Fruit fly (Drosophila melanogaster) whole organism, wandering third instar larva: ENCODE measurements around the gene Pgk.

Source experiments
- Abd-B ChIP-seq: fragments of >200 bp; optimal IDR thresholded peaks from 2 replicates; lab custom pipeline; 2017; ENCODE audit warnings: missing biosample characterization, missing genetic modification characterization
- CG32264 ChIP-seq: fragments of 200-800 bp; sonication (Bioruptor generic); optimal IDR thresholded peaks from 2 replicates; lab custom pipeline; 2016; ENCODE audit warnings: missing biosample characterization, missing genetic modification characterization
- CG9705 ChIP-seq: fragments of 200-800 bp; sonication (Bioruptor generic); optimal IDR thresholded peaks from 2 replicates; lab custom pipeline; 2018; ENCODE audit warnings: missing biosample characterization, mild to moderate bottlenecking, missing genetic modification characterization
- CrebA ChIP-seq: fragments of 200-800 bp; sonication (Bioruptor generic); optimal IDR thresholded peaks from 2 replicates; lab custom pipeline; 2016; ENCODE audit warnings: missing biosample characterization, mild to moderate bottlenecking, missing genetic modification characterization, borderline replicate concordance
- Dfd ChIP-seq: fragments of >200 bp; optimal IDR thresholded peaks from 2 replicates; lab custom pipeline; 2017; ENCODE audit warnings: missing biosample characterization, missing genetic modification characterization
- Dif ChIP-seq: fragments of 200-275, 200-300 bp; sonication (Bioruptor generic); optimal IDR thresholded peaks from 2 replicates; lab custom pipeline; 2018; ENCODE audit warnings: missing biosample characterization, missing genetic modification characterization; ENCODE audit not compliant: partially characterized antibody
- GATAd ChIP-seq: sonication (Bioruptor generic); optimal IDR thresholded peaks from 2 replicates; lab custom pipeline; 2016; ENCODE audit warnings: missing biosample characterization, missing genetic modification characterization
- HLH106 ChIP-seq: fragments of 200-800 bp; optimal IDR thresholded peaks from 3 replicates; lab custom pipeline; 2019; ENCODE audit warnings: missing biosample characterization, mild to moderate bottlenecking, missing genetic modification characterization, moderate library complexity
- Hnf4 ChIP-seq: fragments of 200-800 bp; sonication (Bioruptor generic); optimal IDR thresholded peaks from 2 replicates; lab custom pipeline; 2016; ENCODE audit warnings: missing biosample characterization, mild to moderate bottlenecking, missing genetic modification characterization
- Hr78 ChIP-seq: fragments of >200 bp; optimal IDR thresholded peaks from 2 replicates; lab custom pipeline; 2017; ENCODE audit warnings: missing biosample characterization, missing genetic modification characterization
- Hr83 ChIP-seq: fragments of 200-300 bp; sonication (Bioruptor generic); optimal IDR thresholded peaks from 2 replicates; lab custom pipeline; 2016; ENCODE audit warnings: missing biosample characterization, mild to moderate bottlenecking, missing genetic modification characterization, moderate library complexity; ENCODE audit not compliant: poor library complexity, severe bottlenecking
- Jra ChIP-seq: sonication (Bioruptor generic); optimal IDR thresholded peaks from 2 replicates; lab custom pipeline; 2016; ENCODE audit warnings: missing biosample characterization, missing genetic modification characterization
- Mio ChIP-seq: sonication (Bioruptor generic); optimal IDR thresholded peaks from 2 replicates; lab custom pipeline; 2016; ENCODE audit warnings: missing biosample characterization, missing genetic modification characterization
- Myc ChIP-seq: fragments of >200 bp; optimal IDR thresholded peaks from 2 replicates; lab custom pipeline; 2017
- N ChIP-seq: fragments of >200 bp; optimal IDR thresholded peaks from 2 replicates; lab custom pipeline; 2018; ENCODE audit warnings: missing biosample characterization, missing external identifiers, missing genetic modification characterization
- OdsH ChIP-seq: fragments of 200-800 bp; sonication (Bioruptor generic); optimal IDR thresholded peaks from 2 replicates; lab custom pipeline; 2016; ENCODE audit warnings: missing biosample characterization, mild to moderate bottlenecking, missing genetic modification characterization
- Rel ChIP-seq, 2 experiments: fragments of 200-800 bp; sonication (Bioruptor generic) in 1 of 2; optimal IDR thresholded peaks; 2 replicates in 1 of 2; 3 replicates in 1 of 2; lab custom pipeline; 2016 to 2019; ENCODE audit warnings: mild to moderate bottlenecking in 2 of 2, missing biosample characterization in 2 of 2, missing genetic modification characterization in 2 of 2, moderate library complexity in 1 of 2
- Sp1 ChIP-seq: fragments of 200-800 bp; sonication (Bioruptor generic); optimal IDR thresholded peaks from 3 replicates; lab custom pipeline; 2019; ENCODE audit warnings: missing biosample characterization, mild to moderate bottlenecking, missing genetic modification characterization, moderate library complexity
- Vsx2 ChIP-seq: fragments of 200-300, 225-300 bp; sonication (Bioruptor generic); optimal IDR thresholded peaks from 2 replicates; lab custom pipeline; 2018; ENCODE audit warnings: missing biosample characterization, missing genetic modification characterization; ENCODE audit not compliant: partially characterized antibody
- br ChIP-seq: fragments of 200-800 bp; sonication (Bioruptor generic); optimal IDR thresholded peaks from 2 replicates; lab custom pipeline; 2016; ENCODE audit warnings: missing biosample characterization, missing genetic modification characterization
- brk ChIP-seq: fragments of 200-800 bp; sonication (Bioruptor generic); optimal IDR thresholded peaks from 2 replicates; lab custom pipeline; 2016; ENCODE audit warnings: missing biosample characterization, mild to moderate bottlenecking, missing genetic modification characterization
- dl ChIP-seq, 2 experiments: fragments of 175-275, 200-275 bp in 1 of 2; fragments of 200-275 bp in 1 of 2; sonication (Bioruptor generic); optimal IDR thresholded peaks; lab custom pipeline; 2018; ENCODE audit warnings: mild to moderate bottlenecking in 2 of 2, missing biosample characterization in 2 of 2, missing genetic modification characterization in 2 of 2, moderate library complexity in 2 of 2; ENCODE audit not compliant: partially characterized antibody in 2 of 2, insufficient read depth in 1 of 2
- dmrt93B ChIP-seq: fragments of 200-800 bp; sonication (Bioruptor generic); optimal IDR thresholded peaks from 2 replicates; lab custom pipeline; 2018; ENCODE audit warnings: missing biosample characterization, mild to moderate bottlenecking, missing genetic modification characterization
- dsf ChIP-seq: sonication (Bioruptor generic); optimal IDR thresholded peaks from 2 replicates; lab custom pipeline; 2016; ENCODE audit warnings: missing biosample characterization, missing genetic modification characterization, borderline replicate concordance
- ey ChIP-seq: fragments of 200-800 bp; sonication (Bioruptor generic); optimal IDR thresholded peaks from 2 replicates; lab custom pipeline; 2016; ENCODE audit warnings: missing biosample characterization, missing genetic modification characterization
- foxo ChIP-seq, 2 experiments: fragments of 200-800 bp; sonication (Bioruptor generic); optimal IDR thresholded peaks; 2 replicates in 1 of 2; 3 replicates in 1 of 2; lab custom pipeline; 2016 to 2017; ENCODE audit warnings: missing biosample characterization in 2 of 2, missing genetic modification characterization in 2 of 2
- fru ChIP-seq: fragments of 200-800 bp; sonication (Bioruptor generic); optimal IDR thresholded peaks from 3 replicates; lab custom pipeline; 2016; ENCODE audit warnings: missing biosample characterization, mild to moderate bottlenecking, missing genetic modification characterization
- h ChIP-seq: fragments of 200-800 bp; sonication (Bioruptor generic); optimal IDR thresholded peaks from 3 replicates; lab custom pipeline; 2016; ENCODE audit warnings: missing biosample characterization, mild to moderate bottlenecking, missing genetic modification characterization
- jim ChIP-seq: fragments of 175-275, 200-325 bp; sonication (Bioruptor generic); optimal IDR thresholded peaks from 2 replicates; lab custom pipeline; 2016; ENCODE audit warnings: missing biosample characterization, mild to moderate bottlenecking, missing genetic modification characterization
- lola ChIP-seq: fragments of >200 bp; optimal IDR thresholded peaks from 2 replicates; lab custom pipeline; 2017; ENCODE audit warnings: missing biosample characterization, missing genetic modification characterization
- pan ChIP-seq: fragments of >200 bp; optimal IDR thresholded peaks from 2 replicates; lab custom pipeline; 2017
- psq ChIP-seq: fragments of 200-800 bp; sonication (Bioruptor generic); optimal IDR thresholded peaks from 3 replicates; lab custom pipeline; 2017; ENCODE audit warnings: missing biosample characterization, mild to moderate bottlenecking, missing genetic modification characterization, moderate library complexity
- rgr ChIP-seq: fragments of 200-800 bp; sonication (Bioruptor generic); optimal IDR thresholded peaks from 3 replicates; lab custom pipeline; 2016; ENCODE audit warnings: missing biosample characterization, mild to moderate bottlenecking, missing genetic modification characterization
- sage ChIP-seq: fragments of 200-800 bp; sonication (Bioruptor generic); optimal IDR thresholded peaks from 2 replicates; lab custom pipeline; 2016; ENCODE audit warnings: missing biosample characterization, mild to moderate bottlenecking, missing genetic modification characterization
- sv ChIP-seq: fragments of 200-800 bp; sonication (Bioruptor generic); optimal IDR thresholded peaks from 3 replicates; lab custom pipeline; 2016; ENCODE audit warnings: missing biosample characterization, missing genetic modification characterization
- tai ChIP-seq: sonication (Bioruptor generic); optimal IDR thresholded peaks from 2 replicates; lab custom pipeline; 2016; ENCODE audit warnings: missing biosample characterization, missing genetic modification characterization
- usp ChIP-seq: fragments of >200 bp; optimal IDR thresholded peaks from 2 replicates; lab custom pipeline; 2017; ENCODE audit warnings: missing biosample characterization, missing genetic modification characterization
- woc ChIP-seq: sonication (Bioruptor generic); optimal IDR thresholded peaks from 2 replicates; lab custom pipeline; 2016; ENCODE audit warnings: missing biosample characterization, mild to moderate bottlenecking, missing genetic modification characterization

The Pgk gene

dm6 chr2L:2760288-2760687 lies 7.4 kb upstream of the Pgk start:
- TF ChIP-seq h (GFP tag; lab: Kevin White, UChicago) (no peak), sage (GFP tag; lab: Kevin White, UChicago) (no peak)

- TF ChIP-seq brk (GFP tag; lab: Kevin White, UChicago) (no peak), ey (GFP tag; lab: Kevin White, UChicago) (peak; percentile 92), Myc (lab: Kevin White, UChicago) (peak; percentile 18), dmrt93B (peak; percentile 88), woc (peak; percentile 90), Abd-B (GFP tag; lab: Kevin White, UChicago) (no peak), Dif (GFP tag; lab: Kevin White, UChicago) (no peak), foxo (GFP tag; optimal IDR thresholded peaks at IDR 0.05; lab: Kevin White, UChicago) (peak; percentile 75 to 95), sage (GFP tag; lab: Kevin White, UChicago) (peak; percentile 89), Hnf4 (peak; percentile 95), Mio (peak; percentile 8), N (no peak), OdsH (GFP tag; lab: Kevin White, UChicago) (peak; percentile 93), fru (GFP tag; lab: Kevin White, UChicago) (peak; percentile 92), br (peak; percentile 91), lola (GFP tag; lab: Kevin White, UChicago) (no peak), Dfd (GFP tag; lab: Kevin White, UChicago) (no peak), Rel (GFP tag; optimal IDR thresholded peaks at IDR 0.05; lab: Kevin White, UChicago) (peak; percentile 30), Rel (tag; optimal IDR thresholded peaks at IDR 0.05; lab: Kevin White, UChicago) (peak; percentile 80), psq (peak; percentile 89), Vsx2 (GFP tag; lab: Kevin White, UChicago) (no peak), sv (GFP tag; lab: Kevin White, UChicago) (peak; percentile 81), h (GFP tag; lab: Kevin White, UChicago) (peak; percentile 97), CrebA (GFP tag; lab: Kevin White, UChicago) (no peak), HLH106 (tag; lab: Kevin White, UChicago) (peak; percentile 97), tai (no peak), Jra (GFP tag; lab: Kevin White, UChicago) (peak; percentile 94), dsf (peak; percentile 90), Hr78 (GFP tag; lab: Kevin White, UChicago) (no peak), rgr (GFP tag; lab: Kevin White, UChicago) (peak; percentile 94), dl (GFP tag; optimal IDR thresholded peaks at IDR 0.05; lab: Kevin White, UChicago; ENCODE audit: insufficient read depth in 1 of 2, partially characterized antibody in 2 of 2) (no peak), jim (GFP tag; lab: Kevin White, UChicago) (peak; percentile 50), CG32264 (GFP tag; lab: Kevin White, UChicago) (peak; percentile 84), usp (GFP tag; lab: Kevin White, UChicago) (no peak), Hr83 (GFP tag; lab: Kevin White, UChicago) (peak; percentile 88), CG9705 (GFP tag; lab: Kevin White, UChicago) (peak; percentile 93), GATAd (GFP tag; lab: Kevin White, UChicago) (no peak), pan (no peak), Sp1 (GFP tag; lab: Kevin White, UChicago) (peak; percentile 92)
Observed at dm6 chr2L:2759654-2760053, 6.8 kb upstream of the Pgk start, which contains the start of the genes HemK2, Snapin and Tnpo-SR. Gene HemK2, minus strand, starts transcription at chr2L:2759677. Gene Snapin, minus strand, starts transcription at chr2L:2759677. Gene Tnpo-SR, plus strand, starts transcription at chr2L:2759924.
